Fruit fly (Drosophila melanogaster) whole organism, prepupa: ENCODE measurements around the gene jet.

Experiments
- Blimp-1 ChIP-seq: fragments of 200-800 bp; sonication (Bioruptor generic); optimal IDR thresholded peaks from 3 replicates; lab custom pipeline; 2017; ENCODE audit warnings: missing biosample characterization, missing genetic modification characterization, mild to moderate bottlenecking, moderate library complexity, missing genetic modification reagents
- CG10669 ChIP-seq: fragments of 200-800 bp; sonication (Bioruptor generic); optimal IDR thresholded peaks from 3 replicates; lab custom pipeline; 2018; ENCODE audit warnings: missing biosample characterization, mild to moderate bottlenecking, missing genetic modification characterization, moderate library complexity
- CG11294 ChIP-seq: fragments of 200-800 bp; sonication (Bioruptor generic); IDR thresholded peaks from 2 replicates; pipeline ENCODE4 v1.3.6; 2022; ENCODE audit warnings: missing biosample characterization, missing genetic modification characterization
- CG11762 ChIP-seq: fragments of 200-800 bp; sonication (Bioruptor generic); optimal IDR thresholded peaks from 3 replicates; lab custom pipeline; 2016; ENCODE audit warnings: missing biosample characterization, missing genetic modification characterization; ENCODE audit not compliant: insufficient read depth
- CG16779 ChIP-seq: fragments of 200-800 bp; sonication (Bioruptor generic); optimal IDR thresholded peaks from 3 replicates; lab custom pipeline; 2017; ENCODE audit warnings: missing biosample characterization, mild to moderate bottlenecking, missing genetic modification characterization
- CG3032 ChIP-seq: fragments of 200-800 bp; optimal IDR thresholded peaks from 2 replicates; lab custom pipeline; 2019; ENCODE audit warnings: missing biosample characterization, mild to moderate bottlenecking, missing genetic modification characterization, moderate library complexity
- CG31627 ChIP-seq: fragments of 200-800 bp; sonication (Bioruptor generic); optimal IDR thresholded peaks from 3 replicates; lab custom pipeline; 2016; ENCODE audit warnings: missing biosample characterization, missing genetic modification characterization
- CG32006 ChIP-seq: fragments of 200-800 bp; sonication (Bioruptor generic); optimal IDR thresholded peaks from 3 replicates; lab custom pipeline; 2017; ENCODE audit warnings: missing biosample characterization, mild to moderate bottlenecking, missing genetic modification characterization
- CG3919 ChIP-seq: fragments of 200-800 bp; sonication (Bioruptor generic); optimal IDR thresholded peaks from 3 replicates; lab custom pipeline; 2016; ENCODE audit warnings: missing biosample characterization, missing genetic modification characterization
- CG4318 ChIP-seq: fragments of 200-800 bp; sonication (Bioruptor generic); optimal IDR thresholded peaks from 3 replicates; lab custom pipeline; 2017; ENCODE audit warnings: missing biosample characterization, mild to moderate bottlenecking, missing genetic modification characterization
- CG6163 ChIP-seq: fragments of 200-800 bp; sonication (Bioruptor generic); IDR thresholded peaks from 3 replicates; pipeline ENCODE4 v1.3.6; 2022; ENCODE audit warnings: missing biosample characterization, missing genetic modification characterization
- CG6854 ChIP-seq: fragments of 200-800 bp; sonication (Bioruptor generic); optimal IDR thresholded peaks from 2 replicates; lab custom pipeline; 2017; ENCODE audit warnings: missing biosample characterization, mild to moderate bottlenecking, missing genetic modification characterization
- CG8119 ChIP-seq: fragments of 200-800 bp; sonication (Bioruptor generic); IDR thresholded peaks from 3 replicates; pipeline ENCODE4 v1.3.6; 2022; ENCODE audit warnings: missing biosample characterization, missing genetic modification characterization
- CG9139 ChIP-seq: fragments of 200-800 bp; sonication (Bioruptor generic); optimal IDR thresholded peaks from 3 replicates; lab custom pipeline; 2017; ENCODE audit warnings: missing biosample characterization, mild to moderate bottlenecking, missing genetic modification characterization
- Eip75B ChIP-seq: fragments of 200-800 bp; sonication (Bioruptor generic); optimal IDR thresholded peaks from 3 replicates; lab custom pipeline; 2016; ENCODE audit warnings: missing biosample characterization, missing genetic modification characterization
- Eip78C ChIP-seq: fragments of 200-800 bp; sonication (Bioruptor generic); peaks from one replicate; lab custom pipeline; 2016; ENCODE audit warnings: missing biosample characterization, missing genetic modification characterization
- Eip93F ChIP-seq: fragments of 200-800 bp; sonication (Bioruptor generic); optimal IDR thresholded peaks from 2 replicates; lab custom pipeline; 2016; ENCODE audit warnings: missing biosample characterization, mild to moderate bottlenecking, missing genetic modification characterization
- Ets21C ChIP-seq: fragments of 200-800 bp; sonication (Bioruptor generic); optimal IDR thresholded peaks from 3 replicates; lab custom pipeline; 2016; ENCODE audit warnings: missing biosample characterization, missing genetic modification characterization
- Ets96B ChIP-seq: fragments of 200-800 bp; optimal IDR thresholded peaks from 2 replicates; lab custom pipeline; 2019; ENCODE audit warnings: missing biosample characterization, mild to moderate bottlenecking, missing genetic modification characterization, moderate library complexity
- Gug ChIP-seq: fragments of 200-800 bp; sonication (Bioruptor generic); IDR thresholded peaks from 2 replicates; pipeline ENCODE4 v1.3.6; 2022; ENCODE audit warnings: missing biosample characterization, missing genetic modification characterization
- Hr38 ChIP-seq: sonication (Bioruptor generic); optimal IDR thresholded peaks from 2 replicates; lab custom pipeline; 2016; ENCODE audit warnings: missing biosample characterization, missing genetic modification characterization
- Hr39 ChIP-seq: fragments of 200-800 bp; sonication (Bioruptor generic); optimal IDR thresholded peaks from 2 replicates; lab custom pipeline; 2016; ENCODE audit warnings: missing biosample characterization, missing genetic modification characterization
- Hr4 ChIP-seq: fragments of 200-800 bp; sonication (Bioruptor generic); optimal IDR thresholded peaks from 3 replicates; lab custom pipeline; 2016; ENCODE audit warnings: missing biosample characterization, missing genetic modification characterization
- Lpt ChIP-seq: fragments of 200-800 bp; sonication (Bioruptor generic); optimal IDR thresholded peaks from 3 replicates; lab custom pipeline; 2016; ENCODE audit warnings: missing biosample characterization, missing genetic modification characterization
- Met ChIP-seq: fragments of 200-800 bp; sonication (Bioruptor generic); optimal IDR thresholded peaks from 3 replicates; lab custom pipeline; 2016; ENCODE audit warnings: missing biosample characterization, missing genetic modification characterization
- OdsH ChIP-seq: fragments of 200-800 bp; sonication (Bioruptor generic); optimal IDR thresholded peaks from 3 replicates; lab custom pipeline; 2016; ENCODE audit warnings: missing biosample characterization, missing genetic modification characterization
- Smox ChIP-seq: fragments of 200-800 bp; sonication (Bioruptor generic); optimal IDR thresholded peaks from 3 replicates; lab custom pipeline; 2016; ENCODE audit warnings: missing biosample characterization, missing genetic modification characterization
- Sox102F ChIP-seq: fragments of 200-800 bp; sonication (Bioruptor generic); optimal IDR thresholded peaks from 2 replicates; lab custom pipeline; 2016; ENCODE audit warnings: missing biosample characterization, mild to moderate bottlenecking, missing genetic modification characterization
- Sox14 ChIP-seq: fragments of 200-800 bp; sonication (Bioruptor generic); optimal IDR thresholded peaks from 3 replicates; lab custom pipeline; 2016; ENCODE audit warnings: missing biosample characterization, missing genetic modification characterization
- achi ChIP-seq: fragments of 200-800 bp; sonication (Bioruptor generic); optimal IDR thresholded peaks from 3 replicates; lab custom pipeline; 2016; ENCODE audit warnings: missing biosample characterization, missing genetic modification characterization
- acj6 ChIP-seq: fragments of 200-800 bp; sonication (Bioruptor generic); optimal IDR thresholded peaks from 3 replicates; lab custom pipeline; 2016; ENCODE audit warnings: missing biosample characterization, missing genetic modification characterization
- cyc ChIP-seq: fragments of 200-800 bp; sonication (Bioruptor generic); optimal IDR thresholded peaks from 3 replicates; lab custom pipeline; 2016; ENCODE audit warnings: missing biosample characterization, missing genetic modification characterization
- dac ChIP-seq: fragments of 200-800 bp; sonication (Bioruptor generic); optimal IDR thresholded peaks from 2 replicates; lab custom pipeline; 2017; ENCODE audit warnings: missing biosample characterization, mild to moderate bottlenecking, missing genetic modification characterization
- dsx ChIP-seq: fragments of 200-800 bp; optimal IDR thresholded peaks from 3 replicates; lab custom pipeline; 2019; ENCODE audit warnings: missing biosample characterization, mild to moderate bottlenecking, missing genetic modification characterization, moderate library complexity; ENCODE audit not compliant: poor library complexity, severe bottlenecking
- fd59A ChIP-seq: fragments of 200-800 bp; sonication (Bioruptor generic); optimal IDR thresholded peaks from 2 replicates; lab custom pipeline; 2017; ENCODE audit warnings: missing biosample characterization, mild to moderate bottlenecking, missing genetic modification characterization, missing genetic modification reagents
- fd85E ChIP-seq: fragments of 200-800 bp; sonication (Bioruptor generic); optimal IDR thresholded peaks from 3 replicates; lab custom pipeline; 2016; ENCODE audit warnings: missing biosample characterization, missing genetic modification characterization
- fkh ChIP-seq: fragments of 200-800 bp; sonication (Bioruptor generic); optimal IDR thresholded peaks from 3 replicates; lab custom pipeline; 2017; ENCODE audit warnings: missing biosample characterization, mild to moderate bottlenecking, missing genetic modification characterization, moderate library complexity
- lz ChIP-seq: fragments of 200-800 bp; sonication (Bioruptor generic); optimal IDR thresholded peaks from 3 replicates; lab custom pipeline; 2016; ENCODE audit warnings: missing biosample characterization, missing genetic modification characterization
- net ChIP-seq: fragments of 200-800 bp; sonication (Bioruptor generic); optimal IDR thresholded peaks from 3 replicates; lab custom pipeline; 2016; ENCODE audit warnings: missing biosample characterization, missing genetic modification characterization
- salr ChIP-seq, 2 experiments: fragments of 200-800 bp; sonication (Bioruptor generic); optimal IDR thresholded peaks; 3 replicates each; lab custom pipeline; 2016 to 2018; ENCODE audit warnings: missing biosample characterization in 2 of 2, missing genetic modification characterization in 2 of 2, mild to moderate bottlenecking in 1 of 2
- svp ChIP-seq: fragments of 200-800 bp; sonication (Bioruptor generic); peaks from one replicate; lab custom pipeline; 2016; ENCODE audit warnings: missing biosample characterization, missing genetic modification characterization
- vri ChIP-seq: fragments of 200-800 bp; sonication (Bioruptor generic); optimal IDR thresholded peaks from 3 replicates; lab custom pipeline; 2016; ENCODE audit warnings: missing biosample characterization, mild to moderate bottlenecking, missing genetic modification characterization

The jet gene

dm6 chr2L:4958111-4958510 lies 8.5 kb upstream of the jet start, which contains the start of gene CG34124:
CG34124 (plus strand) TSS chr2L:4958411.
- TF ChIP-seq fkh (GFP tag; lab: Kevin White, UChicago) (no peak), CG6854 (GFP tag; lab: Kevin White, UChicago) (no peak), CG11762 (no peak), vri (GFP tag; lab: Kevin White, UChicago) (no peak), Eip93F (GFP tag; lab: Kevin White, UChicago) (no peak), CG11294 (GFP tag; lab: Robert Waterston, UW) (no peak), CG3919 (GFP tag; lab: Kevin White, UChicago) (no peak)

- no peak for TF ChIP-seq CG6163
- TF ChIP-seq Gug (GFP tag; lab: Robert Waterston, UW) = no peak
- no peak for TF ChIP-seq salr (GFP tag; optimal IDR thresholded peaks at IDR 0.05; lab: Kevin White, UChicago)
- no peak for TF ChIP-seq Met (GFP tag; lab: Kevin White, UChicago)
- no peak for TF ChIP-seq Smox
- no peak for TF ChIP-seq CG31627 (GFP tag; lab: Kevin White, UChicago)
- no peak for TF ChIP-seq svp (GFP tag; lab: Kevin White, UChicago)
- no peak for TF ChIP-seq fd59A
- no peak for TF ChIP-seq lz (GFP tag; lab: Kevin White, UChicago)
- no peak for TF ChIP-seq Hr38 (GFP tag; lab: Kevin White, UChicago)
- no peak for TF ChIP-seq fkh (GFP tag; lab: Kevin White, UChicago)
- TF ChIP-seq net = no peak
- no peak for TF ChIP-seq Ets21C (GFP tag; lab: Kevin White, UChicago)
- no peak for TF ChIP-seq achi
- no peak for TF ChIP-seq Lpt
- no peak for TF ChIP-seq Sox102F (GFP tag; lab: Kevin White, UChicago)
- no peak for TF ChIP-seq Hr39 (GFP tag; lab: Kevin White, UChicago)
- no peak for TF ChIP-seq Eip75B (GFP tag; lab: Kevin White, UChicago)
- no peak for TF ChIP-seq CG4318
- no peak for TF ChIP-seq CG6854 (GFP tag; lab: Kevin White, UChicago)
- TF ChIP-seq, all 60 proteins: peak for 0
Measured at dm6 chr2L:4955094-4955823, 5.7 kb upstream of the jet start, which contains the start of the genes Jon25Bi and Marcal1. Jon25Bi (minus strand) TSS chr2L:4955144. Marcal1 (plus strand) TSS chr2L:4955509.

- TF ChIP-seq CG3032 (tag; lab: Kevin White, UChicago) (no peak), salr (GFP tag; optimal IDR thresholded peaks at IDR 0.05; lab: Kevin White, UChicago) (no peak)
Measured at dm6 chr2L:4953086-4953570, 3.5 kb upstream of the jet start, which contains the start of gene Jon25Bii. Jon25Bii (minus strand) TSS chr2L:4953136.

dm6 chr2L:4950667-4951066 lies 1.1 kb upstream of the jet start, which contains the start of gene Jon25Biii:
Jon25Biii (minus strand) TSS chr2L:4950767.
- TF ChIP-seq CG10669 (GFP tag; lab: Kevin White, UChicago) = no peak

dm6 chr2L:4945300-4945699 lies 4.3 kb downstream of the jet start, which contains the start of the genes mRpL24 and betaggt-I:
mRpL24 (minus strand) TSS chr2L:4945361.
betaggt-I (plus strand) TSS chr2L:4945579.
- peak; percentile 95 for TF ChIP-seq CG8119 (GFP tag; lab: Robert Waterston, UW)
- TF ChIP-seq Sox14 (GFP tag; lab: Kevin White, UChicago) = peak; percentile 96
- peak; percentile 98 for TF ChIP-seq Gug (GFP tag; lab: Robert Waterston, UW)
- peak in 1 of 2 experiments; percentile 94 for TF ChIP-seq salr (GFP tag; optimal IDR thresholded peaks at IDR 0.05; lab: Kevin White, UChicago)
- TF ChIP-seq fd85E (GFP tag; lab: Kevin White, UChicago) = peak; percentile 28
- TF ChIP-seq dsx (GFP tag; lab: Kevin White, UChicago) = peak; percentile 97
- TF ChIP-seq dac (GFP tag; lab: Kevin White, UChicago) = peak; percentile 93
- TF ChIP-seq CG16779 (tag; lab: Kevin White, UChicago) = peak; percentile 90
- TF ChIP-seq CG32006 (GFP tag; lab: Kevin White, UChicago) = peak; percentile 97
- peak; percentile 95 for TF ChIP-seq cyc (GFP tag; lab: Kevin White, UChicago)
- peak; percentile 98 for TF ChIP-seq OdsH
- peak; percentile 90 for TF ChIP-seq Hr39 (GFP tag; lab: Kevin White, UChicago)
- peak; percentile 95 for TF ChIP-seq CG31627 (GFP tag; lab: Kevin White, UChicago)
- TF ChIP-seq CG9139 (GFP tag; lab: Kevin White, UChicago) = peak; percentile 93
- peak; percentile 87 for TF ChIP-seq Blimp-1
- peak; percentile 98 for TF ChIP-seq Ets96B (tag; lab: Kevin White, UChicago)
- peak; percentile 97 for TF ChIP-seq CG3919 (GFP tag; lab: Kevin White, UChicago)
- peak; percentile 95 for TF ChIP-seq Met (GFP tag; lab: Kevin White, UChicago)
- TF ChIP-seq acj6 (GFP tag; lab: Kevin White, UChicago) = peak; percentile 97
- TF ChIP-seq Eip78C (GFP tag; lab: Kevin White, UChicago) = peak; percentile 99
- peak; percentile 95 for TF ChIP-seq Smox
- TF ChIP-seq Hr4 = peak; percentile 95
